Fruit fly (Drosophila melanogaster) whole organism, embryonic: ENCODE results near the gene CheB38c.

Experiments
- CG10274 ChIP-seq: fragments of 200-800 bp; sonication (Bioruptor generic); optimal IDR thresholded peaks from 3 replicates; lab custom pipeline; 2017; ENCODE audit warnings: missing biosample characterization, mild to moderate bottlenecking, missing genetic modification characterization
- CG10543 ChIP-seq: fragments of 200-800 bp; sonication (Bioruptor generic); optimal IDR thresholded peaks from 3 replicates; lab custom pipeline; 2017; ENCODE audit warnings: missing biosample characterization, mild to moderate bottlenecking, missing genetic modification characterization, moderate library complexity
- CG12219 ChIP-seq: fragments of 200-800 bp; sonication (Bioruptor generic); optimal IDR thresholded peaks from 3 replicates; lab custom pipeline; 2018; ENCODE audit warnings: missing biosample characterization, mild to moderate bottlenecking, missing genetic modification characterization
- CG15011 ChIP-seq: fragments of 200-800 bp; sonication (Bioruptor generic); optimal IDR thresholded peaks from 3 replicates; lab custom pipeline; 2018; ENCODE audit warnings: missing biosample characterization, mild to moderate bottlenecking, missing genetic modification characterization
- CG15269 ChIP-seq: fragments of 200-800 bp; sonication (Bioruptor generic); optimal IDR thresholded peaks from 2 replicates; lab custom pipeline; 2018; ENCODE audit warnings: missing biosample characterization, mild to moderate bottlenecking, missing genetic modification characterization, moderate library complexity
- CG15601 ChIP-seq: fragments of 200-800 bp; sonication (Bioruptor generic); optimal IDR thresholded peaks from 3 replicates; lab custom pipeline; 2019; ENCODE audit warnings: missing biosample characterization, mild to moderate bottlenecking, missing genetic modification characterization, moderate library complexity
- CG17328 ChIP-seq: fragments of 200-800 bp; sonication (Bioruptor generic); IDR thresholded peaks from 2 replicates; pipeline ENCODE4 v1.3.6; 2022; ENCODE audit warnings: missing biosample characterization, missing genetic modification characterization
- CG18764 ChIP-seq: fragments of 200-800 bp; sonication (Bioruptor generic); optimal IDR thresholded peaks from 3 replicates; lab custom pipeline; 2016; ENCODE audit warnings: missing biosample characterization, missing genetic modification characterization
- CG3163 ChIP-seq: fragments of 200-800 bp; sonication (Bioruptor generic); optimal IDR thresholded peaks from 3 replicates; lab custom pipeline; 2016; ENCODE audit warnings: missing biosample characterization, missing genetic modification characterization
- CG4707 ChIP-seq: fragments of 200-800 bp; sonication (Bioruptor generic); optimal IDR thresholded peaks from 2 replicates; lab custom pipeline; 2018; ENCODE audit warnings: missing biosample characterization, mild to moderate bottlenecking, missing genetic modification characterization, moderate library complexity
- CG4730 ChIP-seq: fragments of 200-800 bp; sonication (Bioruptor generic); IDR thresholded peaks from 2 replicates; pipeline ENCODE4 v1.3.6; 2022; ENCODE audit warnings: missing biosample characterization, missing genetic modification characterization
- CG4820 ChIP-seq: fragments of 200-800 bp; sonication (Bioruptor generic); optimal IDR thresholded peaks from 3 replicates; lab custom pipeline; 2016; ENCODE audit warnings: missing biosample characterization, missing genetic modification characterization
- CG6813 ChIP-seq: fragments of 200-800 bp; sonication (Bioruptor generic); optimal IDR thresholded peaks from 2 replicates; lab custom pipeline; 2017; ENCODE audit warnings: missing biosample characterization, missing genetic modification characterization, mild to moderate bottlenecking, moderate library complexity, missing genetic modification reagents
- CG7372 ChIP-seq: fragments of 200-800 bp; sonication (Bioruptor generic); IDR thresholded peaks from 2 replicates; pipeline ENCODE4 v1.3.6; 2022; ENCODE audit warnings: missing biosample characterization, missing genetic modification characterization
- CG8089 ChIP-seq: fragments of 200-800 bp; sonication (Bioruptor generic); optimal IDR thresholded peaks from 3 replicates; lab custom pipeline; 2016; ENCODE audit warnings: missing biosample characterization, missing genetic modification characterization
- CG8765 ChIP-seq: fragments of 200-800 bp; sonication (Bioruptor generic); IDR thresholded peaks from 2 replicates; pipeline ENCODE4 v1.3.6; 2022; ENCODE audit warnings: missing biosample characterization, missing genetic modification characterization
- CHES-1-like ChIP-seq: fragments of 200-800 bp; sonication (Bioruptor generic); optimal IDR thresholded peaks from 2 replicates; lab custom pipeline; 2016; ENCODE audit warnings: missing biosample characterization, missing genetic modification characterization
- D ChIP-seq, 2 experiments: fragments of 200-800 bp in 1 of 2; fragments of >200 bp in 1 of 2; sonication (Bioruptor generic) in 1 of 2; optimal IDR thresholded peaks; 2 replicates in 1 of 2; 3 replicates in 1 of 2; lab custom pipeline; 2017; ENCODE audit warnings: mild to moderate bottlenecking in 1 of 2, missing biosample characterization in 1 of 2, missing genetic modification characterization in 1 of 2, missing genetic modification reagents in 1 of 2
- Dbx ChIP-seq: fragments of 200-800 bp; sonication (Bioruptor generic); IDR thresholded peaks from 3 replicates; pipeline ENCODE4 v1.3.6; 2022; ENCODE audit warnings: missing biosample characterization, missing genetic modification characterization
- Dek ChIP-seq: fragments of 200-800 bp; sonication (Bioruptor generic); optimal IDR thresholded peaks from 3 replicates; lab custom pipeline; 2019; ENCODE audit warnings: missing biosample characterization, mild to moderate bottlenecking, missing genetic modification characterization, moderate library complexity
- HmgZ ChIP-seq: fragments of 200-800 bp; sonication (Bioruptor generic); optimal IDR thresholded peaks from 2 replicates; lab custom pipeline; 2018; ENCODE audit warnings: missing biosample characterization, mild to moderate bottlenecking, missing genetic modification characterization
- Hmr ChIP-seq: fragments of 200-800 bp; sonication (Bioruptor generic); optimal IDR thresholded peaks from 3 replicates; lab custom pipeline; 2017; ENCODE audit warnings: mild to moderate bottlenecking, missing biosample characterization, missing genetic modification reagents, missing genetic modification characterization
- Mes4 ChIP-seq: fragments of 200-800 bp; sonication (Bioruptor generic); optimal IDR thresholded peaks from 2 replicates; lab custom pipeline; 2016; ENCODE audit warnings: missing biosample characterization, missing genetic modification characterization
- Scr ChIP-seq: fragments of 200-800 bp; sonication (Bioruptor generic); IDR thresholded peaks from 2 replicates; pipeline ENCODE4 v1.3.6; 2022; ENCODE audit warnings: missing biosample characterization, missing genetic modification characterization; ENCODE audit not compliant: partially characterized antibody
- abd-A ChIP-seq: fragments of 200-800 bp; sonication (Bioruptor generic); optimal IDR thresholded peaks from 3 replicates; lab custom pipeline; 2019; ENCODE audit warnings: missing biosample characterization, mild to moderate bottlenecking, missing genetic modification characterization, moderate library complexity
- amos ChIP-seq: fragments of 200-800 bp; sonication (Bioruptor generic); IDR thresholded peaks from 2 replicates; pipeline ENCODE4 v1.3.6; 2022; ENCODE audit warnings: missing biosample characterization, missing genetic modification characterization; ENCODE audit not compliant: partially characterized antibody
- bbx ChIP-seq: fragments of 200-800 bp; sonication (Bioruptor generic); IDR thresholded peaks from 2 replicates; pipeline ENCODE4 v1.3.6; 2022; ENCODE audit warnings: missing biosample characterization, missing genetic modification characterization; ENCODE audit not compliant: partially characterized antibody
- bcd ChIP-seq: fragments of 200-800 bp; sonication (Bioruptor generic); optimal IDR thresholded peaks from 2 replicates; lab custom pipeline; 2017; ENCODE audit warnings: missing biosample characterization, mild to moderate bottlenecking, missing genetic modification characterization
- cad ChIP-seq: fragments of >200 bp; optimal IDR thresholded peaks from 2 replicates; lab custom pipeline; 2017; ENCODE audit warnings: missing biosample characterization, missing genetic modification characterization
- cas ChIP-seq: fragments of 200-800 bp; sonication (Bioruptor generic); IDR thresholded peaks from 2 replicates; pipeline ENCODE4 v1.3.6; 2022; ENCODE audit warnings: missing biosample characterization, missing genetic modification characterization
- crol ChIP-seq: fragments of 200-800 bp; sonication (Bioruptor generic); IDR thresholded peaks from 2 replicates; pipeline ENCODE4 v1.3.6; 2022; ENCODE audit warnings: missing biosample characterization, missing genetic modification characterization
- eve ChIP-seq, 2 experiments: fragments of >200 bp; optimal IDR thresholded peaks; 2 replicates each; lab custom pipeline; 2017; ENCODE audit warnings: missing biosample characterization in 2 of 2, missing genetic modification characterization in 2 of 2
- fru ChIP-seq: fragments of >200 bp; optimal IDR thresholded peaks from 2 replicates; lab custom pipeline; 2017
- gem ChIP-seq: fragments of 200-800 bp; sonication (Bioruptor generic); optimal IDR thresholded peaks from 2 replicates; lab custom pipeline; 2019; ENCODE audit warnings: missing biosample characterization, mild to moderate bottlenecking, missing genetic modification characterization, moderate library complexity
- hb ChIP-seq: fragments of 200-800 bp; sonication (Bioruptor generic); IDR thresholded peaks from 3 replicates; pipeline ENCODE4 v1.3.6; 2022; ENCODE audit warnings: missing biosample characterization, missing genetic modification characterization; ENCODE audit not compliant: partially characterized antibody
- insv ChIP-seq, 2 experiments: fragments of 200-800 bp; sonication (Bioruptor generic); optimal IDR thresholded peaks; 3 replicates each; lab custom pipeline; 2016 to 2018; ENCODE audit warnings: missing biosample characterization in 2 of 2, missing genetic modification characterization in 2 of 2
- lola ChIP-seq, 3 experiments: fragments of >200 bp in 2 of 3; fragments of 200-800 bp in 1 of 3; sonication (Bioruptor generic) in 1 of 3; optimal IDR thresholded peaks; 2 replicates each; lab custom pipeline; 2017 to 2019; ENCODE audit warnings: missing biosample characterization in 3 of 3, missing genetic modification characterization in 3 of 3, mild to moderate bottlenecking in 1 of 3, moderate library complexity in 1 of 3
- nmo ChIP-seq: fragments of 200-800 bp; sonication (Bioruptor generic); optimal IDR thresholded peaks from 2 replicates; lab custom pipeline; 2018; ENCODE audit warnings: missing biosample characterization, mild to moderate bottlenecking, missing genetic modification characterization, moderate library complexity
- p53 ChIP-seq: fragments of 200-800 bp; sonication (Bioruptor generic); optimal IDR thresholded peaks from 2 replicates; lab custom pipeline; 2016; ENCODE audit warnings: missing biosample characterization, missing genetic modification characterization
- pho ChIP-seq: fragments of 200-800 bp; sonication (Bioruptor generic); optimal IDR thresholded peaks from 2 replicates; lab custom pipeline; 2016; ENCODE audit warnings: missing biosample characterization, missing genetic modification characterization
- pnt ChIP-seq: fragments of 200-800 bp; sonication (Bioruptor generic); optimal IDR thresholded peaks from 3 replicates; lab custom pipeline; 2016; ENCODE audit warnings: missing biosample characterization, missing genetic modification characterization
- ro ChIP-seq: fragments of 200-800 bp; sonication (Bioruptor generic); IDR thresholded peaks from 2 replicates; pipeline ENCODE4 v1.3.6; 2022; ENCODE audit warnings: missing biosample characterization, missing genetic modification characterization
- salm ChIP-seq: fragments of 200-800 bp; sonication (Bioruptor generic); optimal IDR thresholded peaks from 2 replicates; lab custom pipeline; 2018; ENCODE audit warnings: missing biosample characterization, mild to moderate bottlenecking, missing genetic modification characterization
- sd ChIP-seq: fragments of 200-800 bp; sonication (Bioruptor generic); optimal IDR thresholded peaks from 3 replicates; lab custom pipeline; 2018; ENCODE audit warnings: missing biosample characterization, mild to moderate bottlenecking, missing genetic modification characterization, moderate library complexity
- sim ChIP-seq: fragments of 200-800 bp; sonication (Bioruptor generic); IDR thresholded peaks from 2 replicates; pipeline ENCODE4 v1.3.6; 2022; ENCODE audit warnings: missing biosample characterization, missing genetic modification characterization
- slou ChIP-seq: fragments of 200-800 bp; sonication (Bioruptor generic); optimal IDR thresholded peaks from 3 replicates; lab custom pipeline; 2016; ENCODE audit warnings: missing biosample characterization, missing genetic modification characterization
- vnd ChIP-seq: fragments of 200-800 bp; sonication (Bioruptor generic); IDR thresholded peaks from 3 replicates; pipeline ENCODE4 v1.3.6; 2022; ENCODE audit warnings: missing biosample characterization, missing genetic modification characterization; ENCODE audit not compliant: partially characterized antibody
- yki ChIP-seq: fragments of >200 bp; optimal IDR thresholded peaks from 3 replicates; lab custom pipeline; 2018

CheB38c gene

dm6 chr2L:20823196-20824105 lies 2.8 kb upstream of the CheB38c start (continued):
- peak; percentile 51; the same call in 1 of the 3 replicates for TF ChIP-seq vnd
- TF ChIP-seq p53 (GFP tag; lab: Kevin White, UChicago) = no peak
- peak; percentile 81 for TF ChIP-seq HmgZ (tag; lab: Kevin White, UChicago)
- TF ChIP-seq Dbx (GFP tag; lab: Robert Waterston, UW) = peak; percentile 44; the same call in 1 of the 3 replicates
- TF ChIP-seq CG15011 = no peak
- no peak for TF ChIP-seq CG15601
- peak; percentile 20 for TF ChIP-seq Hmr (GFP tag; lab: Kevin White, UChicago)
- no peak for TF ChIP-seq D (optimal IDR thresholded peaks at IDR 0.05; lab: Kevin White, UChicago)
- TF ChIP-seq D (GFP tag; optimal IDR thresholded peaks at IDR 0.05; lab: Kevin White, UChicago) = peak; percentile 13
- TF ChIP-seq sim (GFP tag; lab: Robert Waterston, UW) = no peak
- TF ChIP-seq CG8089 (GFP tag; lab: Kevin White, UChicago) = peak; percentile 34
- TF ChIP-seq Scr (GFP tag; lab: Robert Waterston, UW) = peak; percentile 48
- TF ChIP-seq slou (GFP tag; lab: Kevin White, UChicago) = no peak
- no peak for TF ChIP-seq CG12219 (GFP tag; lab: Kevin White, UChicago)
- peak; percentile 89 for TF ChIP-seq abd-A (tag; lab: Kevin White, UChicago)
- no peak for TF ChIP-seq Dek (tag; lab: Kevin White, UChicago)
- peak in 1 of 2 experiments; percentile 90 for TF ChIP-seq insv (GFP tag; optimal IDR thresholded peaks at IDR 0.05; lab: Kevin White, UChicago)
- TF ChIP-seq CG7372 (GFP tag; lab: Robert Waterston, UW) = no peak
- TF ChIP-seq CG4730 (GFP tag; lab: Robert Waterston, UW) = no peak
- no peak for TF ChIP-seq salm (tag; lab: Kevin White, UChicago)
- TF ChIP-seq ro = no peak
- peak in 1 of 3 experiments; percentile 53 for TF ChIP-seq lola (GFP tag; optimal IDR thresholded peaks at IDR 0.05; lab: Kevin White, UChicago)
- TF ChIP-seq amos (GFP tag; lab: Robert Waterston, UW) = no peak
- no peak for TF ChIP-seq pnt (GFP tag; lab: Kevin White, UChicago)
- no peak for TF ChIP-seq cas (GFP tag; lab: Robert Waterston, UW)
- peak; percentile 39 for TF ChIP-seq pho (GFP tag; lab: Kevin White, UChicago)
- peak; percentile 74 for TF ChIP-seq CG3163 (GFP tag; lab: Kevin White, UChicago)
- peak; percentile 29 for TF ChIP-seq CG6813 (GFP tag; lab: Kevin White, UChicago)
- peak; percentile 80 for TF ChIP-seq bbx (GFP tag; lab: Robert Waterston, UW)
- TF ChIP-seq bcd (GFP tag; lab: Kevin White, UChicago) = no peak
- TF ChIP-seq Mes4 (GFP tag; lab: Kevin White, UChicago) = no peak
- 0 out of 2 replicates have a peak, but pooled peaks have one; percentile 52 for TF ChIP-seq crol (GFP tag; lab: Robert Waterston, UW)
- no peak for TF ChIP-seq CG8765
- peak; percentile 96 for TF ChIP-seq sd (tag; lab: Kevin White, UChicago)
- no peak for TF ChIP-seq CG15269 (tag; lab: Kevin White, UChicago)
- TF ChIP-seq gem (tag; lab: Kevin White, UChicago) = peak; percentile 63
- no peak for TF ChIP-seq CHES-1-like
- TF ChIP-seq CG10543 = peak; percentile 86
- no peak for TF ChIP-seq hb (GFP tag; lab: Robert Waterston, UW)
- no peak for TF ChIP-seq cad
- no peak for TF ChIP-seq CG10274 (GFP tag; lab: Kevin White, UChicago)
- no peak for TF ChIP-seq CG4820 (GFP tag; lab: Kevin White, UChicago)
- peak; percentile 20 for TF ChIP-seq nmo (GFP tag; lab: Kevin White, UChicago)
- peak; percentile 19 for TF ChIP-seq CG4707 (GFP tag; lab: Kevin White, UChicago)
- TF ChIP-seq eve (GFP tag; optimal IDR thresholded peaks at IDR 0.05; lab: Kevin White, UChicago) = peak in 1 of 2 experiments; percentile 1
- TF ChIP-seq CG17328 = 0 out of 2 replicates have a peak, but pooled peaks have one; percentile 25
- no peak for TF ChIP-seq fru (lab: Kevin White, UChicago)
- no peak for TF ChIP-seq CG18764 (GFP tag; lab: Kevin White, UChicago)
- no peak for TF ChIP-seq yki
